Worm (Caenorhabditis elegans) whole organism, young adult: ENCODE measurements around the gene C49C8.3.

ENCODE experiments used
- B0035.1 ChIP-seq: sonication (generic microtip); optimal IDR thresholded peaks from 2 replicates; lab custom pipeline; 2016; ENCODE audit warnings: missing genetic modification characterization, mild to moderate bottlenecking, missing compliant biosample characterization, missing genotype, missing genetic modification reagents
- B0336.3 ChIP-seq: fragments of 200-800 bp; sonication (Bioruptor generic); IDR thresholded peaks from 2 replicates; pipeline ENCODE4 v1.3.6; 2022; ENCODE audit warnings: missing genetic modification characterization, missing compliant biosample characterization
- F23B12.7 ChIP-seq: sonication (generic microtip); optimal IDR thresholded peaks from 2 replicates; lab custom pipeline; 2017; ENCODE audit warnings: missing genetic modification characterization, mild to moderate bottlenecking, missing compliant biosample characterization, antibody characterized with exemption, moderate library complexity; ENCODE audit not compliant: insufficient read depth
- F49E8.2 ChIP-seq: sonication (generic microtip); optimal IDR thresholded peaks from 3 replicates; lab custom pipeline; 2017; ENCODE audit warnings: missing genetic modification characterization, mild to moderate bottlenecking, missing compliant biosample characterization, antibody characterized with exemption, moderate library complexity; ENCODE audit not compliant: insufficient read depth
- F55B11.4 ChIP-seq: sonication (generic microtip); optimal IDR thresholded peaks from 2 replicates; lab custom pipeline; 2016; ENCODE audit warnings: missing compliant biosample characterization, missing genetic modification characterization, borderline replicate concordance; ENCODE audit not compliant: insufficient read depth
- K11D2.4 ChIP-seq: fragments of 200-800 bp; sonication (Bioruptor generic); IDR thresholded peaks from 2 replicates; pipeline ENCODE4 v1.3.6; 2022; ENCODE audit warnings: missing genetic modification reagents, missing genetic modification characterization, missing compliant biosample characterization
- K12H6.12 ChIP-seq: fragments of 200-800 bp; sonication (Bioruptor generic); optimal IDR thresholded peaks from 2 replicates; lab custom pipeline; 2018; ENCODE audit warnings: mild to moderate bottlenecking, missing genetic modification characterization, missing compliant biosample characterization
- Y53G8AR.9 ChIP-seq: fragments of 200-800 bp; sonication (Bioruptor generic); conservative IDR thresholded peaks from 2 replicates; pipeline ENCODE4 v1.3.6; 2022; ENCODE audit warnings: missing genetic modification reagents, missing genetic modification characterization, missing compliant biosample characterization
- Y67H2A.10 ChIP-seq: fragments of 200-800 bp; sonication (Bioruptor generic); conservative IDR thresholded peaks from 2 replicates; pipeline ENCODE4 v1.3.6; 2022; ENCODE audit warnings: missing genetic modification reagents, missing genetic modification characterization, missing compliant biosample characterization
- akir-1 ChIP-seq: fragments of 200-800 bp; sonication (Bioruptor generic); optimal IDR thresholded peaks from 2 replicates; lab custom pipeline; 2018; ENCODE audit warnings: mild to moderate bottlenecking, missing genetic modification characterization, moderate library complexity, missing compliant biosample characterization
- attf-5 ChIP-seq: fragments of 200-800 bp; sonication (Bioruptor generic); optimal IDR thresholded peaks from 2 replicates; lab custom pipeline; 2018; ENCODE audit warnings: mild to moderate bottlenecking, missing genetic modification characterization, missing compliant biosample characterization
- bed-1 ChIP-seq: fragments of 200-800 bp; sonication (Bioruptor generic); IDR thresholded peaks from 2 replicates; pipeline ENCODE4 v1.3.6; 2022; ENCODE audit warnings: missing genetic modification reagents, missing genetic modification characterization, missing compliant biosample characterization
- cebp-1 ChIP-seq, 2 experiments: fragments of 200-800 bp in 1 of 2; sonication (Bioruptor generic) in 1 of 2; sonication (generic microtip) in 1 of 2; IDR thresholded peaks in 1 of 2; optimal IDR thresholded peaks in 1 of 2; 2 replicates each; pipeline versions ENCODE4 v1.3.6 to Lab custom; 2017 to 2022; ENCODE audit warnings: missing compliant biosample characterization in 2 of 2, missing genetic modification characterization in 2 of 2, mild to moderate bottlenecking in 1 of 2, missing genetic modification reagents in 1 of 2, moderate library complexity in 1 of 2
- ceh-100 ChIP-seq: fragments of 200-800 bp; sonication (Bioruptor generic); IDR thresholded peaks from 2 replicates; pipeline ENCODE4 v1.3.6; 2022; ENCODE audit warnings: missing genetic modification reagents, missing genetic modification characterization, missing compliant biosample characterization
- ceh-27 ChIP-seq: fragments of 200-800 bp; sonication (Bioruptor generic); optimal IDR thresholded peaks from 2 replicates; lab custom pipeline; 2018; ENCODE audit warnings: mild to moderate bottlenecking, missing genetic modification characterization, moderate library complexity, missing compliant biosample characterization
- ceh-40 ChIP-seq: fragments of 200-800 bp; sonication (Bioruptor generic); IDR thresholded peaks from 2 replicates; pipeline ENCODE4 v1.3.6; 2022; ENCODE audit warnings: missing genetic modification characterization, missing compliant biosample characterization
- ceh-91 ChIP-seq: fragments of 200-800 bp; sonication (Bioruptor generic); IDR thresholded peaks from 2 replicates; pipeline ENCODE4 v1.3.6; 2022; ENCODE audit warnings: missing genetic modification reagents, missing genetic modification characterization, missing compliant biosample characterization
- die-1 ChIP-seq: sonication (generic microtip); optimal IDR thresholded peaks from 2 replicates; lab custom pipeline; 2016; ENCODE audit warnings: missing genotype, mild to moderate bottlenecking, missing genetic modification characterization, missing compliant biosample characterization
- dox-1 ChIP-seq: fragments of 200-800 bp; sonication (Bioruptor generic); IDR thresholded peaks from 2 replicates; pipeline ENCODE4 v1.3.6; 2022; ENCODE audit warnings: missing genetic modification reagents, missing genetic modification characterization, missing compliant biosample characterization
- egl-18 ChIP-seq: fragments of 200-800 bp; sonication (Bioruptor generic); IDR thresholded peaks from 2 replicates; pipeline ENCODE4 v1.3.6; 2022; ENCODE audit warnings: missing genetic modification reagents, missing genetic modification characterization, missing compliant biosample characterization
- ekl-4 ChIP-seq: fragments of 200-800 bp; sonication (Bioruptor generic); IDR thresholded peaks from 2 replicates; pipeline ENCODE4 v1.3.6; 2022; ENCODE audit warnings: missing genetic modification reagents, missing genetic modification characterization, missing compliant biosample characterization
- fkh-3 ChIP-seq: sonication (generic microtip); optimal IDR thresholded peaks from 2 replicates; lab custom pipeline; 2016; ENCODE audit warnings: mild to moderate bottlenecking, missing genetic modification characterization, missing compliant biosample characterization
- hmg-1.2 ChIP-seq: fragments of 200-800 bp; sonication (Bioruptor generic); IDR thresholded peaks from 2 replicates; pipeline ENCODE4 v1.3.6; 2022; ENCODE audit warnings: missing genetic modification reagents, missing genetic modification characterization, missing compliant biosample characterization
- hmg-20 ChIP-seq: fragments of 200-800 bp; sonication (Bioruptor generic); IDR thresholded peaks from 2 replicates; pipeline ENCODE4 v1.3.6; 2022; ENCODE audit warnings: missing genetic modification reagents, missing genetic modification characterization, missing compliant biosample characterization
- hsf-1 ChIP-seq: fragments of 200-800 bp; sonication (Bioruptor generic); IDR thresholded peaks from 2 replicates; pipeline ENCODE4 v1.3.6; 2022; ENCODE audit warnings: missing genetic modification reagents, missing genetic modification characterization, missing compliant biosample characterization
- lag-1 ChIP-seq: fragments of 200-800 bp; sonication (Bioruptor generic); IDR thresholded peaks from 2 replicates; pipeline ENCODE4 v1.3.6; 2022; ENCODE audit warnings: missing genetic modification reagents, missing genetic modification characterization, missing compliant biosample characterization
- lin-26 ChIP-seq: fragments of 200-800 bp; sonication (Bioruptor generic); IDR thresholded peaks from 2 replicates; pipeline ENCODE4 v1.3.6; 2022; ENCODE audit warnings: missing genetic modification reagents, missing genetic modification characterization, missing compliant biosample characterization
- lin-40 ChIP-seq: sonication (generic microtip); optimal IDR thresholded peaks from 2 replicates; lab custom pipeline; 2016; ENCODE audit warnings: missing genetic modification characterization, mild to moderate bottlenecking, missing compliant biosample characterization, missing genotype, missing genetic modification reagents
- lsy-27 ChIP-seq: sonication (generic microtip); optimal IDR thresholded peaks from 2 replicates; lab custom pipeline; 2017; ENCODE audit warnings: missing genetic modification characterization, mild to moderate bottlenecking, missing compliant biosample characterization, antibody characterized with exemption, missing genotype, borderline replicate concordance; ENCODE audit not compliant: insufficient read depth
- madf-6 ChIP-seq: fragments of 200-800 bp; sonication (Bioruptor generic); IDR thresholded peaks from 2 replicates; pipeline ENCODE4 v1.3.6; 2022; ENCODE audit warnings: missing genetic modification reagents, missing genetic modification characterization, missing compliant biosample characterization
- mcd-1 ChIP-seq: fragments of 200-800 bp; sonication (Bioruptor generic); IDR thresholded peaks from 2 replicates; pipeline ENCODE4 v1.3.6; 2022; ENCODE audit warnings: missing genetic modification reagents, missing genetic modification characterization, missing compliant biosample characterization
- nhr-80 ChIP-seq: sonication (generic microtip); optimal IDR thresholded peaks from 2 replicates; lab custom pipeline; 2016; ENCODE audit warnings: missing genetic modification characterization, missing compliant biosample characterization
- pha-4 ChIP-seq: fragments of 150-350 bp; sonication (generic microtip); optimal IDR thresholded peaks from 2 replicates; lab custom pipeline; 2014; ENCODE audit warnings: missing biosample characterization, missing genetic modification reagents, missing genetic modification characterization
- rcor-1 ChIP-seq: fragments of 200-800 bp; sonication (Bioruptor generic); IDR thresholded peaks from 2 replicates; pipeline ENCODE4 v1.3.6; 2022; ENCODE audit warnings: missing genetic modification reagents, missing genetic modification characterization, missing compliant biosample characterization
- rec-8 ChIP-seq, 2 experiments: sonication (generic microtip); optimal IDR thresholded peaks; 2 replicates each; lab custom pipeline; 2016; ENCODE audit warnings: mild to moderate bottlenecking in 2 of 2, missing genetic modification characterization in 2 of 2, missing genetic modification reagents in 2 of 2, missing genotype in 2 of 2, missing biosample characterization in 1 of 2, missing compliant biosample characterization in 1 of 2, moderate library complexity in 1 of 2
- sdz-38 ChIP-seq: sonication (generic microtip); optimal IDR thresholded peaks from 2 replicates; lab custom pipeline; 2016; ENCODE audit warnings: missing genotype, missing genetic modification characterization, missing compliant biosample characterization
- snpc-4 ChIP-seq, 5 experiments: fragments of 150-350 bp in 1 of 5; sonication (generic microtip) in 4 of 5; optimal IDR thresholded peaks; 2 replicates each; lab custom pipeline; 2014 to 2018; ENCODE audit warnings: missing genetic modification characterization in 5 of 5, missing biosample characterization in 3 of 5, antibody characterized with exemption in 2 of 5, mild to moderate bottlenecking in 2 of 5, missing compliant biosample characterization in 2 of 5, missing genotype in 2 of 5, moderate library complexity in 2 of 5, missing genetic modification reagents in 1 of 5
- sptf-2 ChIP-seq: fragments of 200-800 bp; sonication (Bioruptor generic); optimal IDR thresholded peaks from 2 replicates; lab custom pipeline; 2018; ENCODE audit warnings: mild to moderate bottlenecking, missing genetic modification characterization, missing compliant biosample characterization
- zfh-2 ChIP-seq: fragments of 200-800 bp; sonication (Bioruptor generic); conservative IDR thresholded peaks from 2 replicates; pipeline ENCODE4 v1.3.6; 2022; ENCODE audit warnings: missing genetic modification reagents, missing genetic modification characterization, missing compliant biosample characterization
- zim-3 ChIP-seq: sonication (generic microtip); optimal IDR thresholded peaks from 2 replicates; lab custom pipeline; 2017; ENCODE audit warnings: mild to moderate bottlenecking, missing genetic modification characterization, moderate library complexity, missing compliant biosample characterization
- ztf-25 ChIP-seq: fragments of 200-800 bp; sonication (Bioruptor generic); IDR thresholded peaks from 2 replicates; pipeline ENCODE4 v1.3.6; 2022; ENCODE audit warnings: missing genetic modification reagents, missing genetic modification characterization, missing compliant biosample characterization
- ztf-26 ChIP-seq: sonication (generic microtip); optimal IDR thresholded peaks from 2 replicates; lab custom pipeline; 2017; ENCODE audit warnings: missing genetic modification characterization, missing compliant biosample characterization
- ztf-28 ChIP-seq: fragments of 200-800 bp; sonication (Bioruptor generic); IDR thresholded peaks from 2 replicates; pipeline ENCODE4 v1.3.6; 2022; ENCODE audit warnings: missing genetic modification reagents, missing genetic modification characterization, missing compliant biosample characterization
- ztf-3 ChIP-seq: fragments of 200-800 bp; sonication (Bioruptor generic); optimal IDR thresholded peaks from 2 replicates; lab custom pipeline; 2018; ENCODE audit warnings: mild to moderate bottlenecking, missing genetic modification characterization, missing compliant biosample characterization

C49C8.3 gene

ce11 chrIV:8627328-8627727, 17.2 kb upstream of the C49C8.3 start, which contains the start of gene F42A9.11:
TSS of gene F42A9.11 (plus strand) at chrIV:8627637.
- peak; percentile 29; the same call in 1 of the 2 replicates for TF ChIP-seq dox-1 (GFP tag; lab: Robert Waterston, UW)
- TF ChIP-seq madf-6, result no peak
- peak; percentile 35; the same call in 1 of the 2 replicates for TF ChIP-seq ekl-4 (GFP tag; lab: Robert Waterston, UW)
- TF ChIP-seq K11D2.4, result peak; percentile 31; the same call in 1 of the 2 replicates
- TF ChIP-seq F49E8.2 (tag; lab: Kevin White, UChicago), result no peak
- TF ChIP-seq B0336.3 (GFP tag; lab: Robert Waterston, UW), result 0 out of 2 replicates have a peak, but pooled peaks have one; percentile 28
- TF ChIP-seq mcd-1, result peak; percentile 35
- no peak for TF ChIP-seq hsf-1
- no peak for TF ChIP-seq ceh-91 (GFP tag; lab: Robert Waterston, UW)
- TF ChIP-seq die-1 (tag; lab: Kevin White, UChicago), result peak; percentile 14
- no peak for TF ChIP-seq ztf-26 (tag; lab: Kevin White, UChicago)
- no peak for TF ChIP-seq egl-18 (GFP tag; lab: Robert Waterston, UW)
- TF ChIP-seq ztf-28 (GFP tag; lab: Robert Waterston, UW), result no peak
- no peak for TF ChIP-seq pha-4 (tag; lab: Kevin White, UChicago)
- no peak for TF ChIP-seq cebp-1 (GFP tag; IDR thresholded peaks at IDR 0.05; lab: Robert Waterston, UW)
- TF ChIP-seq cebp-1 (tag; optimal IDR thresholded peaks at IDR 0.05; lab: Kevin White, UChicago), result peak; percentile 31
- TF ChIP-seq ceh-27, result no peak
- TF ChIP-seq zim-3 (tag; lab: Kevin White, UChicago), result peak; percentile 12
- TF ChIP-seq snpc-4 (GFP tag; optimal IDR thresholded peaks at IDR 0.05; lab: Kevin White, UChicago), result no peak
- TF ChIP-seq snpc-4 (tag; optimal IDR thresholded peaks at IDR 0.05; lab: Kevin White, UChicago), result peak in 3 of 4 experiments; percentile 9 to 29 (median 11)
- TF ChIP-seq lin-26, result peak; percentile 62; the same call in 1 of the 2 replicates
- no peak for TF ChIP-seq rec-8 (tag; optimal IDR thresholded peaks at IDR 0.05; lab: Kevin White, UChicago)
- TF ChIP-seq lin-40 (tag; lab: Kevin White, UChicago), result peak; percentile 12
- TF ChIP-seq F23B12.7 (tag; lab: Kevin White, UChicago), result no peak
- TF ChIP-seq zfh-2 (GFP tag; lab: Robert Waterston, UW), result peak; percentile 89
- peak; percentile 30 for TF ChIP-seq nhr-80 (tag; lab: Kevin White, UChicago)
- TF ChIP-seq attf-5 (GFP tag; lab: Kevin White, UChicago), result peak; percentile 47
- TF ChIP-seq K12H6.12, result no peak
- 0 out of 2 replicates have a peak, but pooled peaks have one; percentile 17 for TF ChIP-seq ztf-25
- TF ChIP-seq ztf-3 (GFP tag; lab: Kevin White, UChicago), result no peak
- TF ChIP-seq hmg-20 (GFP tag; lab: Robert Waterston, UW), result no peak
- TF ChIP-seq bed-1 (GFP tag; lab: Robert Waterston, UW), result no peak
- TF ChIP-seq F55B11.4 (tag; lab: Kevin White, UChicago), result no peak
- TF ChIP-seq sptf-2, result no peak

ce11 chrIV:8628262-8628661, 16.3 kb upstream of the C49C8.3 start:
- TF ChIP-seq Y53G8AR.9 (0 out of 2 replicates have a peak, but pooled peaks have one; percentile 25), akir-1 (no peak)

ce11 chrIV:8629609-8630052, 14.9 kb upstream of the C49C8.3 start:
- no peak for TF ChIP-seq akir-1
- TF ChIP-seq pha-4 (tag; lab: Kevin White, UChicago), result no peak
- peak; percentile 58; the same call in 1 of the 2 replicates for TF ChIP-seq hmg-1.2 (GFP tag; lab: Robert Waterston, UW)
- TF ChIP-seq lsy-27, result no peak
- no peak for TF ChIP-seq ceh-40 (GFP tag; lab: Robert Waterston, UW)
- no peak for TF ChIP-seq rcor-1 (GFP tag; lab: Robert Waterston, UW)
- no peak for TF ChIP-seq lag-1
- TF ChIP-seq die-1 (tag; lab: Kevin White, UChicago), result no peak
- no peak for TF ChIP-seq B0035.1
- TF ChIP-seq madf-6, result no peak
- TF ChIP-seq fkh-3 (tag; lab: Kevin White, UChicago), result no peak
- TF ChIP-seq ztf-3 (GFP tag; lab: Kevin White, UChicago), result no peak
- no peak for TF ChIP-seq rec-8 (tag; optimal IDR thresholded peaks at IDR 0.05; lab: Kevin White, UChicago)
- peak; percentile 23 for TF ChIP-seq attf-5 (GFP tag; lab: Kevin White, UChicago)
- no peak for TF ChIP-seq ceh-100 (GFP tag; lab: Robert Waterston, UW)
- TF ChIP-seq Y67H2A.10 (GFP tag; lab: Robert Waterston, UW), result no peak
- TF ChIP-seq sdz-38 (tag; lab: Kevin White, UChicago), result no peak
